Worm (Caenorhabditis elegans): ENCODE data around the gene bath-9.

bath-9 gene

ce11 chrII:3428158-3428704, 51.3 kb downstream of the bath-9 start (continued):
- TF ChIP-seq K12H6.12 (tag; optimal IDR thresholded peaks at IDR 0.05), result no peak
- no peak for TF ChIP-seq ztf-3 (GFP tag; optimal IDR thresholded peaks at IDR 0.05)
- no peak for TF ChIP-seq pha-4 (tag; optimal IDR thresholded peaks at IDR 0.05)
- TF ChIP-seq cebp-1 (GFP tag; IDR thresholded peaks at IDR 0.05), result no peak
- peak; percentile 29 for TF ChIP-seq cebp-1 (tag; optimal IDR thresholded peaks at IDR 0.05)
- peak; percentile 57 for TF ChIP-seq egrh-3 (GFP tag; IDR thresholded peaks at IDR 0.05)
- no peak for TF ChIP-seq sea-2 (GFP tag; IDR thresholded peaks at IDR 0.05)
- TF ChIP-seq hmg-1.2 (GFP tag; IDR thresholded peaks at IDR 0.05), result peak; percentile 55; the same call in 1 of the 2 replicates
- TF ChIP-seq die-1 (tag; optimal IDR thresholded peaks at IDR 0.05), result no peak

Measured in whole organism, young adult.